Fruit fly (Drosophila melanogaster) whole organism, pupa: ENCODE results near the gene Eip75B.

ENCODE experiments used
- CG10348 ChIP-seq: fragments of 200-800 bp; sonication (Bioruptor generic); IDR thresholded peaks from 2 replicates; pipeline ENCODE4 v1.3.6; 2022; ENCODE audit warnings: missing biosample characterization, missing genetic modification characterization
- CG12605 ChIP-seq: fragments of 200-800 bp; sonication (Bioruptor generic); IDR thresholded peaks from 2 replicates; pipeline ENCODE4 v1.3.6; 2022; ENCODE audit warnings: missing biosample characterization, missing genetic modification characterization
- CG13204 ChIP-seq: fragments of 200-800 bp; sonication (Bioruptor generic); optimal IDR thresholded peaks from 2 replicates; lab custom pipeline; 2018; ENCODE audit warnings: missing biosample characterization, mild to moderate bottlenecking, missing genetic modification characterization, moderate library complexity
- CG14655 ChIP-seq: fragments of 200-800 bp; sonication (Bioruptor generic); optimal IDR thresholded peaks from 3 replicates; lab custom pipeline; 2017; ENCODE audit warnings: mild to moderate bottlenecking, missing biosample characterization, missing genetic modification reagents, missing genetic modification characterization
- CG15710 ChIP-seq: fragments of 200-800 bp; sonication (Bioruptor generic); optimal IDR thresholded peaks from 2 replicates; lab custom pipeline; 2018; ENCODE audit warnings: missing biosample characterization, mild to moderate bottlenecking, missing genetic modification characterization, moderate library complexity
- CG17806 ChIP-seq: fragments of 200-800 bp; sonication (Bioruptor generic); optimal IDR thresholded peaks from 2 replicates; lab custom pipeline; 2018; ENCODE audit warnings: missing biosample characterization, mild to moderate bottlenecking, missing genetic modification characterization, moderate library complexity
- CG32121 ChIP-seq: fragments of 200-800 bp; sonication (Bioruptor generic); IDR thresholded peaks from 2 replicates; pipeline ENCODE4 v1.3.6; 2022; ENCODE audit warnings: missing biosample characterization, missing genetic modification characterization
- CG34367 ChIP-seq: fragments of 200-800 bp; sonication (Bioruptor generic); optimal IDR thresholded peaks from 2 replicates; lab custom pipeline; 2018; ENCODE audit warnings: missing biosample characterization, mild to moderate bottlenecking, missing genetic modification characterization
- CG4496 ChIP-seq: fragments of 200-800 bp; sonication (Bioruptor generic); IDR thresholded peaks from 3 replicates; pipeline ENCODE4 v1.3.6; 2022; ENCODE audit warnings: missing biosample characterization, missing genetic modification characterization
- CG8159 ChIP-seq: fragments of 200-800 bp; sonication (Bioruptor generic); optimal IDR thresholded peaks from 3 replicates; lab custom pipeline; 2018; ENCODE audit warnings: missing biosample characterization, mild to moderate bottlenecking, missing genetic modification characterization, moderate library complexity
- CG8301 ChIP-seq: fragments of 200-800 bp; sonication (Bioruptor generic); optimal IDR thresholded peaks from 2 replicates; lab custom pipeline; 2018; ENCODE audit warnings: missing biosample characterization, mild to moderate bottlenecking, missing genetic modification characterization
- CG9948 ChIP-seq: fragments of 200-800 bp; sonication (Bioruptor generic); optimal IDR thresholded peaks from 2 replicates; lab custom pipeline; 2018; ENCODE audit warnings: missing biosample characterization, mild to moderate bottlenecking, missing genetic modification characterization, moderate library complexity
- D1 ChIP-seq: fragments of 200-800 bp; sonication (Bioruptor generic); optimal IDR thresholded peaks from 2 replicates; lab custom pipeline; 2018; ENCODE audit warnings: missing biosample characterization, mild to moderate bottlenecking, missing genetic modification characterization, moderate library complexity
- EcR ChIP-seq: fragments of 200-800 bp; sonication (Bioruptor generic); optimal IDR thresholded peaks from 3 replicates; lab custom pipeline; 2019; ENCODE audit warnings: missing biosample characterization, missing genetic modification characterization, mild to moderate bottlenecking, moderate library complexity, missing genetic modification reagents
- Ets98B ChIP-seq: fragments of 200-800 bp; sonication (Bioruptor generic); IDR thresholded peaks from 2 replicates; pipeline ENCODE4 v1.3.6; 2022; ENCODE audit warnings: missing biosample characterization, missing genetic modification characterization
- Pif1A ChIP-seq: fragments of 200-800 bp; sonication (Bioruptor generic); optimal IDR thresholded peaks from 3 replicates; lab custom pipeline; 2016; ENCODE audit warnings: missing biosample characterization, missing genetic modification characterization
- Pif1B ChIP-seq: fragments of 200-800 bp; sonication (Bioruptor generic); optimal IDR thresholded peaks from 3 replicates; lab custom pipeline; 2016; ENCODE audit warnings: missing biosample characterization, missing genetic modification characterization
- Snoo ChIP-seq: fragments of 200-800 bp; sonication (Bioruptor generic); optimal IDR thresholded peaks from 3 replicates; lab custom pipeline; 2017; ENCODE audit warnings: missing biosample characterization, mild to moderate bottlenecking, missing genetic modification characterization, inconsistent platforms
- fd96Ca ChIP-seq: fragments of 200-800 bp; sonication (Bioruptor generic); IDR thresholded peaks from 3 replicates; pipeline ENCODE4 v1.3.6; 2022; ENCODE audit warnings: missing biosample characterization, missing genetic modification characterization
- gl ChIP-seq: fragments of 200-800 bp; sonication (Bioruptor generic); optimal IDR thresholded peaks from 2 replicates; lab custom pipeline; 2018; ENCODE audit warnings: missing biosample characterization, mild to moderate bottlenecking, missing genetic modification characterization
- rn ChIP-seq: fragments of 200-800 bp; sonication (Bioruptor generic); IDR thresholded peaks from 2 replicates; pipeline ENCODE4 v1.3.6; 2022; ENCODE audit warnings: missing biosample characterization, missing genetic modification characterization

Eip75B gene

dm6 chr3L:18019645-18020509 is 44.6 kb downstream of the Eip75B start:
- TF ChIP-seq CG14655 (GFP tag; lab: Kevin White, UChicago) (peak; percentile 74), CG8301 (peak; percentile 67), gl (peak; percentile 11), Snoo (tag; lab: Kevin White, UChicago) (peak; percentile 77), Ets98B (GFP tag; lab: Robert Waterston, UW) (peak; percentile 75), CG17806 (tag; lab: Kevin White, UChicago) (peak; percentile 50), CG9948 (tag; lab: Kevin White, UChicago) (peak; percentile 31), CG8159 (peak; percentile 35), CG32121 (GFP tag; lab: Robert Waterston, UW) (peak; percentile 59; the same call in 1 of the 2 replicates), CG13204 (GFP tag; lab: Kevin White, UChicago) (peak; percentile 23), EcR (GFP tag; lab: Kevin White, UChicago) (peak; percentile 82), Pif1B (GFP tag; lab: Kevin White, UChicago) (peak; percentile 41), CG4496 (peak; percentile 75), CG15710 (peak; percentile 47), CG10348 (GFP tag; lab: Robert Waterston, UW) (no peak), Pif1A (GFP tag; lab: Kevin White, UChicago) (peak; percentile 79), D1 (tag; lab: Kevin White, UChicago) (peak; percentile 81), CG12605 (GFP tag; lab: Robert Waterston, UW) (peak; percentile 52), fd96Ca (no peak), rn (GFP tag; lab: Robert Waterston, UW) (no peak), CG34367 (tag; lab: Kevin White, UChicago) (peak; percentile 46)
- TF ChIP-seq, all 21 proteins: peak for 18

- TF ChIP-seq CG8301 = no peak
- TF ChIP-seq EcR (GFP tag; lab: Kevin White, UChicago) = no peak
- TF ChIP-seq CG12605 (GFP tag; lab: Robert Waterston, UW) = no peak
- TF ChIP-seq CG15710 = no peak
- TF ChIP-seq CG10348 (GFP tag; lab: Robert Waterston, UW) = no peak
- no peak for TF ChIP-seq CG34367 (tag; lab: Kevin White, UChicago)
- TF ChIP-seq fd96Ca = no peak
- TF ChIP-seq Ets98B (GFP tag; lab: Robert Waterston, UW) = no peak
- no peak for TF ChIP-seq Pif1B (GFP tag; lab: Kevin White, UChicago)
- TF ChIP-seq CG8159 = no peak
- TF ChIP-seq Pif1A (GFP tag; lab: Kevin White, UChicago) = no peak
- no peak for TF ChIP-seq rn (GFP tag; lab: Robert Waterston, UW)
- TF ChIP-seq CG17806 (tag; lab: Kevin White, UChicago) = no peak
- TF ChIP-seq CG14655 (GFP tag; lab: Kevin White, UChicago) = no peak
- TF ChIP-seq Snoo (tag; lab: Kevin White, UChicago) = no peak
- TF ChIP-seq gl = no peak
- no peak for TF ChIP-seq CG4496
- TF ChIP-seq, all 21 proteins: peak for 0
Measured at dm6 chr3L:18018988-18019387, 45.5 kb downstream of the Eip75B start.

- TF ChIP-seq EcR (GFP tag; lab: Kevin White, UChicago) (no peak), Pif1B (GFP tag; lab: Kevin White, UChicago) (no peak), CG32121 (GFP tag; lab: Robert Waterston, UW) (no peak), Pif1A (GFP tag; lab: Kevin White, UChicago) (no peak), fd96Ca (no peak), Ets98B (GFP tag; lab: Robert Waterston, UW) (no peak), CG15710 (no peak)
Measured at dm6 chr3L:18018553-18018952, 45.9 kb downstream of the Eip75B start.

dm6 chr3L:18017653-18018052 is 46.8 kb downstream of the Eip75B start:
- no peak for TF ChIP-seq Pif1B (GFP tag; lab: Kevin White, UChicago)
- no peak for TF ChIP-seq EcR (GFP tag; lab: Kevin White, UChicago)
- TF ChIP-seq CG10348 (GFP tag; lab: Robert Waterston, UW) = no peak
- no peak for TF ChIP-seq CG8301
- TF ChIP-seq CG14655 (GFP tag; lab: Kevin White, UChicago) = no peak
- no peak for TF ChIP-seq CG13204 (GFP tag; lab: Kevin White, UChicago)
- TF ChIP-seq Ets98B (GFP tag; lab: Robert Waterston, UW) = no peak

- peak; percentile 25 for TF ChIP-seq CG14655 (GFP tag; lab: Kevin White, UChicago)
- no peak for TF ChIP-seq D1 (tag; lab: Kevin White, UChicago)
- no peak for TF ChIP-seq CG8159
- TF ChIP-seq rn (GFP tag; lab: Robert Waterston, UW) = no peak
- TF ChIP-seq gl = no peak
- no peak for TF ChIP-seq CG32121 (GFP tag; lab: Robert Waterston, UW)
- no peak for TF ChIP-seq EcR (GFP tag; lab: Kevin White, UChicago)
- TF ChIP-seq, all 21 proteins: peak for 1
Measured at dm6 chr3L:18016843-18017292, 47.6 kb downstream of the Eip75B start.
